Fruit fly (Drosophila melanogaster): ENCODE data around the gene jp.

The jp gene

dm6 chr2L:9566656-9567055, at the start of gene jp:
jp (minus strand) TSS chr2L:9566750.
- TF ChIP-seq CG3847 (GFP tag; IDR thresholded peaks at IDR 0.05) (no peak), CG9932 (GFP tag; IDR thresholded peaks at IDR 0.05) (0 out of 2 replicates have a peak, but pooled peaks have one; percentile 9), CG4360 (GFP tag; IDR thresholded peaks at IDR 0.05) (no peak), inv (GFP tag; IDR thresholded peaks at IDR 0.05; ENCODE audit: partially characterized antibody) (no peak), CG18011 (GFP tag; optimal IDR thresholded peaks at IDR 0.05) (no peak), chm (GFP tag; IDR thresholded peaks at IDR 0.05) (no peak), CG11723 (GFP tag; optimal IDR thresholded peaks at IDR 0.05) (no peak), Deaf1 (tag; optimal IDR thresholded peaks at IDR 0.05) (peak; percentile 96), odd (GFP tag; optimal IDR thresholded peaks at IDR 0.05) (no peak), chinmo (GFP tag; IDR thresholded peaks at IDR 0.05; ENCODE audit: partially characterized antibody) (peak; percentile 72; the same call in 1 of the 4 replicates), CG6272 (GFP tag; IDR thresholded peaks at IDR 0.05) (no peak), bcd (GFP tag; optimal IDR thresholded peaks at IDR 0.05) (no peak), CG8281 (tag; optimal IDR thresholded peaks at IDR 0.05) (no peak), CG8924 (tag; optimal IDR thresholded peaks at IDR 0.05) (no peak), Med (GFP tag) (peak; percentile 68), CG16813 (GFP tag; IDR thresholded peaks at IDR 0.05; ENCODE audit: partially characterized antibody) (0 out of 3 replicates have a peak, but pooled peaks have one; percentile 25), danr (GFP tag; IDR thresholded peaks at IDR 0.05) (no peak), onecut (GFP tag; IDR thresholded peaks at IDR 0.05) (peak; percentile 43), Bgb (GFP tag; IDR thresholded peaks at IDR 0.05; ENCODE audit: partially characterized antibody) (0 out of 2 replicates have a peak, but pooled peaks have one; percentile 28), CG12942 (GFP tag; optimal IDR thresholded peaks at IDR 0.05) (no peak), stc (GFP tag; IDR thresholded peaks at IDR 0.05) (no peak), Jarid2 (GFP tag; optimal IDR thresholded peaks at IDR 0.05) (no peak), jing (GFP tag; optimal IDR thresholded peaks at IDR 0.05) (no peak), CG6854 (GFP tag; optimal IDR thresholded peaks at IDR 0.05) (peak; percentile 3), CG5953 (GFP tag; IDR thresholded peaks at IDR 0.05) (0 out of 2 replicates have a peak, but pooled peaks have one; percentile 23), ems (GFP tag; optimal IDR thresholded peaks at IDR 0.05) (no peak), gsb (GFP tag; IDR thresholded peaks at IDR 0.05) (no peak), Atf6 (GFP tag; IDR thresholded peaks at IDR 0.05) (no peak), Xrp1 (GFP tag; IDR thresholded peaks at IDR 0.05) (no peak)

- TF ChIP-seq Nf-YA (GFP tag; IDR thresholded peaks at IDR 0.05) = no peak
- TF ChIP-seq eve (GFP tag; optimal IDR thresholded peaks at IDR 0.05) = peak in 1 of 2 experiments; percentile 57
- TF ChIP-seq Fer1 (GFP tag; optimal IDR thresholded peaks at IDR 0.05) = peak; percentile 4
- peak; percentile 70 for TF ChIP-seq grn (GFP tag; optimal IDR thresholded peaks at IDR 0.05)
- TF ChIP-seq Pdp1 (GFP tag; optimal IDR thresholded peaks at IDR 0.05) = peak in 1 of 2 experiments; percentile 79
- peak; percentile 6 for TF ChIP-seq Vsx1 (GFP tag; optimal IDR thresholded peaks at IDR 0.05)
- peak; percentile 86 for TF ChIP-seq CG34376 (GFP tag; optimal IDR thresholded peaks at IDR 0.05)
- TF ChIP-seq exex (tag; optimal IDR thresholded peaks at IDR 0.05) = peak; percentile 95
- peak; percentile 85 for TF ChIP-seq mirr (GFP tag; optimal IDR thresholded peaks at IDR 0.05)
- TF ChIP-seq mld (GFP tag; IDR thresholded peaks at IDR 0.05; ENCODE audit: partially characterized antibody) = no peak
These were observed 49.5 kb upstream of the jp start, which contains the start of gene GlcAT-S for dm6 chr2L:9615983-9616519. GlcAT-S (plus strand) TSS chr2L:9616469.

Data from whole organism, embryonic.